Worm (Caenorhabditis elegans) whole organism, L4 larva: ENCODE data around the gene nova-1.

ENCODE experiments used
- F44E2.7 ChIP-seq: fragments of 200-800 bp; sonication (Bioruptor generic); IDR thresholded peaks from 2 replicates; pipeline ENCODE4 v2.1.2; 2022; ENCODE audit warnings: missing genetic modification characterization, missing compliant biosample characterization
- Y48G9A.11 ChIP-seq: fragments of 200-800 bp; sonication (Bioruptor generic); IDR thresholded peaks from 2 replicates; pipeline ENCODE4 v1.3.6; 2022; ENCODE audit warnings: missing genetic modification reagents, missing genetic modification characterization, missing compliant biosample characterization
- aly-2 ChIP-seq: sonication (generic microtip); optimal IDR thresholded peaks from 2 replicates; lab custom pipeline; 2018; ENCODE audit warnings: missing biosample characterization, missing genetic modification characterization
- dmd-6 ChIP-seq: fragments of 200-800 bp; sonication (Bioruptor generic); IDR thresholded peaks from 2 replicates; pipeline ENCODE4 v1.3.6; 2022; ENCODE audit warnings: missing genetic modification reagents, missing genetic modification characterization, missing compliant biosample characterization
- fos-1 ChIP-seq: fragments of 150-350 bp; optimal IDR thresholded peaks from 2 replicates; lab custom pipeline; 2014; ENCODE audit warnings: missing biosample characterization, missing genetic modification characterization
- hif-1 ChIP-seq, 2 experiments: sonication (generic microtip); optimal IDR thresholded peaks; 2 replicates each; lab custom pipeline; 2016 to 2017; ENCODE audit warnings: missing compliant biosample characterization in 2 of 2, missing genetic modification characterization in 2 of 2, missing genetic modification reagents in 2 of 2, missing genotype in 2 of 2, mild to moderate bottlenecking in 1 of 2
- lin-15B ChIP-seq: fragments of 150-350 bp; sonication (generic microtip); optimal IDR thresholded peaks from 3 replicates; lab custom pipeline; 2014; ENCODE audit warnings: missing biosample characterization, missing genetic modification characterization
- lin-38 ChIP-seq: fragments of 200-800 bp; sonication (Bioruptor generic); IDR thresholded peaks from 2 replicates; pipeline ENCODE4 v1.3.6; 2022; ENCODE audit warnings: missing genetic modification reagents, missing genetic modification characterization, missing compliant biosample characterization
- lin-39 ChIP-seq: fragments of 150-350 bp; optimal IDR thresholded peaks from 2 replicates; lab custom pipeline; 2014; ENCODE audit warnings: missing biosample characterization, missing genetic modification reagents, missing genetic modification characterization
- lsy-2 ChIP-seq, 2 experiments: fragments of 150-350 bp in 1 of 2; sonication (generic microtip) in 1 of 2; optimal IDR thresholded peaks; 2 replicates each; lab custom pipeline; 2014 to 2017; ENCODE audit warnings: missing biosample characterization in 2 of 2, missing genetic modification characterization in 2 of 2
- nhr-237 ChIP-seq: sonication (generic microtip); optimal IDR thresholded peaks from 2 replicates; lab custom pipeline; 2017; ENCODE audit warnings: missing biosample characterization, missing genetic modification characterization
- nhr-28 ChIP-seq: fragments of 150-350 bp; optimal IDR thresholded peaks from 2 replicates; lab custom pipeline; 2014; ENCODE audit warnings: missing biosample characterization, missing genetic modification characterization
- snpc-4 ChIP-seq: fragments of 150-350 bp; optimal IDR thresholded peaks from 2 replicates; lab custom pipeline; 2014; ENCODE audit warnings: missing biosample characterization, missing genetic modification characterization
- unc-39 ChIP-seq: sonication (generic microtip); optimal IDR thresholded peaks from 2 replicates; lab custom pipeline; 2017; ENCODE audit warnings: missing biosample characterization, missing genetic modification characterization

DNA sequence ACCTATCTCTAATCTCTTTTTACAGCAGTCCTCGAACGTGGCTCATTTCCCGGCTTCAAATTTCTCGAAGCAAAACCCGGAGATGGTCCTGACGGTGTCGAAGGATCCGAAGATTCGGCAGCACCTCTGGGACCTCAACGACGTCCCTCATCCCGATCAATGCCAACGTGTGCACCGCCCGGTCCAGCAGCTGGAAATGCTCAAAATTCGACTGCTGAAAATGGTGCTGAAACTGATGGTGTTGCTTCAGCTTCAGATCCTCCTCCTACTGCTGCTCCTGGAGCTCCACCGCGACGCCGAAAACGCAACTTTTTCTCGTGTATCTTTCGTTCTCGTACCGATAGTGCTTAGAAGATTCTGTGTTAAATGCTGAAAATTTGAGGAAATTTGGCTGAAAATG, 24.3 kb upstream of the nova-1 start:
- TF ChIP-seq Y48G9A.11, result no peak
- no peak for TF ChIP-seq lin-15B
- no peak for TF ChIP-seq lsy-2 (tag; optimal IDR thresholded peaks at IDR 0.05; lab: Kevin White, UChicago)
- TF ChIP-seq dmd-6 (GFP tag; lab: Robert Waterston, UW), result no peak
- no peak for TF ChIP-seq nhr-28
- TF ChIP-seq lin-38 (GFP tag; lab: Robert Waterston, UW), result no peak
- no peak for TF ChIP-seq unc-39 (tag; lab: Kevin White, UChicago)
- no peak for TF ChIP-seq F44E2.7 (GFP tag; lab: Robert Waterston, UW)
- no peak for TF ChIP-seq hif-1 (tag; optimal IDR thresholded peaks at IDR 0.05; lab: Kevin White, UChicago)
- TF ChIP-seq lin-39 (tag; lab: Kevin White, UChicago), result no peak
- TF ChIP-seq nhr-237 (tag; lab: Kevin White, UChicago), result no peak
- no peak for TF ChIP-seq snpc-4 (tag; lab: Kevin White, UChicago)
- TF ChIP-seq fos-1 (tag; lab: Kevin White, UChicago), result no peak
- TF ChIP-seq aly-2, result no peak
